Fruit fly (Drosophila melanogaster) whole organism, embryonic: Measurements from ENCODE around the gene mtsh.
A peak's percentile ranks its signal among the peaks of the same experiment; 100 is the strongest.

Experiments used
- Abd-B ChIP-seq: fragments of 200-800 bp; sonication (Bioruptor generic); optimal IDR thresholded peaks from 2 replicates; lab custom pipeline; 2018; ENCODE audit warnings: missing biosample characterization, mild to moderate bottlenecking, missing genetic modification characterization, moderate library complexity
- Antp ChIP-seq: fragments of 200-800 bp; sonication (Bioruptor generic); optimal IDR thresholded peaks from 3 replicates; lab custom pipeline; 2016; ENCODE audit warnings: missing biosample characterization, missing genetic modification characterization
- CG10366 ChIP-seq: fragments of 200-800 bp; sonication (Bioruptor generic); IDR thresholded peaks from 2 replicates; pipeline ENCODE4 v1.3.6; 2022; ENCODE audit warnings: missing biosample characterization, missing genetic modification characterization
- CG10543 ChIP-seq: fragments of 200-800 bp; sonication (Bioruptor generic); optimal IDR thresholded peaks from 3 replicates; lab custom pipeline; 2017; ENCODE audit warnings: missing biosample characterization, mild to moderate bottlenecking, missing genetic modification characterization, moderate library complexity
- CG11085 ChIP-seq: fragments of 200-800 bp; sonication (Bioruptor generic); IDR thresholded peaks from 2 replicates; pipeline ENCODE4 v1.3.6; 2022; ENCODE audit warnings: missing biosample characterization, missing genetic modification characterization
- CG11093 ChIP-seq: fragments of 200-800 bp; sonication (Bioruptor generic); IDR thresholded peaks from 3 replicates; pipeline ENCODE4 v1.3.6; 2022; ENCODE audit warnings: missing biosample characterization, missing genetic modification characterization
- CG11695 ChIP-seq: fragments of 200-800 bp; sonication (Bioruptor generic); IDR thresholded peaks from 3 replicates; pipeline ENCODE4 v1.3.6; 2022; ENCODE audit warnings: missing biosample characterization, missing genetic modification characterization
- CG11696 ChIP-seq: fragments of 200-800 bp; sonication (Bioruptor generic); IDR thresholded peaks from 2 replicates; pipeline ENCODE4 v1.3.6; 2022; ENCODE audit warnings: missing biosample characterization, missing genetic modification characterization
- CG11723 ChIP-seq: fragments of 200-800 bp; sonication (Bioruptor generic); optimal IDR thresholded peaks from 2 replicates; lab custom pipeline; 2017; ENCODE audit warnings: missing biosample characterization, mild to moderate bottlenecking, missing genetic modification characterization
- CG13296 ChIP-seq: fragments of 200-800 bp; sonication (Bioruptor generic); optimal IDR thresholded peaks from 3 replicates; lab custom pipeline; 2018; ENCODE audit warnings: missing biosample characterization, mild to moderate bottlenecking, missing genetic modification characterization
- CG17912 ChIP-seq: fragments of 200-800 bp; sonication (Bioruptor generic); optimal IDR thresholded peaks from 2 replicates; lab custom pipeline; 2018; ENCODE audit warnings: missing biosample characterization, mild to moderate bottlenecking, missing genetic modification characterization
- CG1832 ChIP-seq: fragments of 200-800 bp; sonication (Bioruptor generic); optimal IDR thresholded peaks from 2 replicates; lab custom pipeline; 2017; ENCODE audit warnings: missing biosample characterization, mild to moderate bottlenecking, missing genetic modification characterization, inconsistent platforms
- CG33557 ChIP-seq: fragments of 200-800 bp; sonication (Bioruptor generic); optimal IDR thresholded peaks from 2 replicates; lab custom pipeline; 2019; ENCODE audit warnings: missing biosample characterization, mild to moderate bottlenecking, missing genetic modification characterization, moderate library complexity
- CG4404 ChIP-seq: fragments of 200-800 bp; sonication (Bioruptor generic); IDR thresholded peaks from 2 replicates; pipeline ENCODE4 v1.3.6; 2022; ENCODE audit warnings: missing biosample characterization, missing genetic modification characterization
- CG7271 ChIP-seq: fragments of 200-800 bp; sonication (Bioruptor generic); optimal IDR thresholded peaks from 2 replicates; lab custom pipeline; 2018; ENCODE audit warnings: missing biosample characterization, mild to moderate bottlenecking, missing genetic modification characterization, moderate library complexity
- CG7839 ChIP-seq: fragments of 200-800 bp; sonication (Bioruptor generic); optimal IDR thresholded peaks from 3 replicates; lab custom pipeline; 2018; ENCODE audit warnings: missing biosample characterization, mild to moderate bottlenecking, missing genetic modification characterization, moderate library complexity
- CG8290 ChIP-seq, 3 experiments: fragments of 200-800 bp; sonication (Bioruptor generic); optimal IDR thresholded peaks; 2 replicates each; lab custom pipeline; 2016 to 2019; ENCODE audit warnings: missing biosample characterization in 3 of 3, missing genetic modification characterization in 3 of 3, mild to moderate bottlenecking in 2 of 3, moderate library complexity in 1 of 3
- CG8765 ChIP-seq: fragments of 200-800 bp; sonication (Bioruptor generic); IDR thresholded peaks from 2 replicates; pipeline ENCODE4 v1.3.6; 2022; ENCODE audit warnings: missing biosample characterization, missing genetic modification characterization
- CG9727 ChIP-seq: fragments of 200-800 bp; sonication (Bioruptor generic); optimal IDR thresholded peaks from 3 replicates; lab custom pipeline; 2017; ENCODE audit warnings: missing biosample characterization, mild to moderate bottlenecking, missing genetic modification characterization
- D19B ChIP-seq: fragments of 200-800 bp; sonication (Bioruptor generic); optimal IDR thresholded peaks from 2 replicates; lab custom pipeline; 2017; ENCODE audit warnings: missing biosample characterization, mild to moderate bottlenecking, missing genetic modification characterization
- Dad ChIP-seq: fragments of 200-800 bp; sonication (Bioruptor generic); optimal IDR thresholded peaks from 3 replicates; lab custom pipeline; 2016; ENCODE audit warnings: missing biosample characterization, missing genetic modification characterization
- Dref ChIP-seq: fragments of 200-800 bp; sonication (Bioruptor generic); IDR thresholded peaks from 2 replicates; pipeline ENCODE4 v1.3.6; 2022; ENCODE audit warnings: missing biosample characterization, missing genetic modification characterization
- Eip74EF ChIP-seq, 2 experiments: fragments of 200-800 bp in 1 of 2; fragments of >200 bp in 1 of 2; sonication (Bioruptor generic) in 1 of 2; optimal IDR thresholded peaks; 2 replicates each; lab custom pipeline; 2017 to 2019; ENCODE audit warnings: missing biosample characterization in 2 of 2, missing genetic modification characterization in 2 of 2, mild to moderate bottlenecking in 1 of 2, moderate library complexity in 1 of 2
- Ets97D ChIP-seq: fragments of 200-800 bp; sonication (Bioruptor generic); optimal IDR thresholded peaks from 3 replicates; lab custom pipeline; 2016; ENCODE audit warnings: missing biosample characterization, missing genetic modification characterization
- Fer3 ChIP-seq: fragments of 200-800 bp; sonication (Bioruptor generic); optimal IDR thresholded peaks from 2 replicates; lab custom pipeline; 2018; ENCODE audit warnings: missing biosample characterization, mild to moderate bottlenecking, missing genetic modification characterization, moderate library complexity
- Kr ChIP-seq: fragments of 200-800 bp; sonication (Bioruptor generic); optimal IDR thresholded peaks from 2 replicates; lab custom pipeline; 2017; ENCODE audit warnings: missing biosample characterization, mild to moderate bottlenecking, missing genetic modification characterization
- Lhr ChIP-seq: fragments of 200-800 bp; sonication (Bioruptor generic); optimal IDR thresholded peaks from 3 replicates; lab custom pipeline; 2017; ENCODE audit warnings: mild to moderate bottlenecking, missing biosample characterization, missing genetic modification reagents, missing genetic modification characterization
- Lpt ChIP-seq: fragments of >200 bp; optimal IDR thresholded peaks from 2 replicates; lab custom pipeline; 2018; ENCODE audit warnings: missing biosample characterization, missing genetic modification characterization
- Med ChIP-seq: fragments of 200-800 bp; sonication (Bioruptor generic); peaks from one replicate; lab custom pipeline; 2016; ENCODE audit warnings: missing biosample characterization, missing genetic modification characterization, mild to moderate bottlenecking, inconsistent platforms, moderate library complexity
- NC2β ChIP-seq: fragments of 200-800 bp; sonication (Bioruptor generic); optimal IDR thresholded peaks from 2 replicates; lab custom pipeline; 2016; ENCODE audit warnings: missing biosample characterization, missing genetic modification characterization
- Spps ChIP-seq: fragments of 200-800 bp; sonication (Bioruptor generic); optimal IDR thresholded peaks from 2 replicates; lab custom pipeline; 2018; ENCODE audit warnings: missing biosample characterization, mild to moderate bottlenecking, missing genetic modification characterization
- Xbp1 ChIP-seq: fragments of 200-800 bp; sonication (Bioruptor generic); optimal IDR thresholded peaks from 3 replicates; lab custom pipeline; 2016; ENCODE audit warnings: missing biosample characterization, mild to moderate bottlenecking, missing genetic modification characterization
- az2 ChIP-seq: fragments of 200-800 bp; sonication (Bioruptor generic); optimal IDR thresholded peaks from 3 replicates; lab custom pipeline; 2016; ENCODE audit warnings: missing biosample characterization, missing genetic modification characterization
- bowl ChIP-seq: fragments of 200-800 bp; sonication (Bioruptor generic); IDR thresholded peaks from 2 replicates; pipeline ENCODE4 v1.3.6; 2022; ENCODE audit warnings: missing biosample characterization, missing genetic modification characterization
- caup ChIP-seq: fragments of 200-800 bp; sonication (Bioruptor generic); optimal IDR thresholded peaks from 3 replicates; lab custom pipeline; 2017; ENCODE audit warnings: missing biosample characterization, mild to moderate bottlenecking, missing genetic modification characterization, moderate library complexity; ENCODE audit not compliant: severe bottlenecking
- cwo ChIP-seq: fragments of 200-800 bp; sonication (Bioruptor generic); optimal IDR thresholded peaks from 3 replicates; lab custom pipeline; 2017; ENCODE audit warnings: missing biosample characterization, missing genetic modification characterization, mild to moderate bottlenecking, moderate library complexity, missing genetic modification reagents
- dimm ChIP-seq: fragments of 200-800 bp; sonication (Bioruptor generic); IDR thresholded peaks from 2 replicates; pipeline ENCODE4 v1.3.6; 2022; ENCODE audit warnings: missing biosample characterization, missing genetic modification characterization
- gfzf ChIP-seq: fragments of 200-800 bp; sonication (Bioruptor generic); optimal IDR thresholded peaks from 2 replicates; lab custom pipeline; 2016; ENCODE audit warnings: missing biosample characterization, mild to moderate bottlenecking, missing genetic modification characterization, moderate library complexity
- odd ChIP-seq: fragments of 200-800 bp; sonication (Bioruptor generic); optimal IDR thresholded peaks from 2 replicates; lab custom pipeline; 2017; ENCODE audit warnings: missing biosample characterization, mild to moderate bottlenecking, missing genetic modification characterization
- onecut ChIP-seq: fragments of 200-800 bp; sonication (Bioruptor generic); IDR thresholded peaks from 2 replicates; pipeline ENCODE4 v1.3.6; 2022; ENCODE audit warnings: missing biosample characterization, missing genetic modification characterization
- peb ChIP-seq: fragments of 200-800 bp; sonication (Bioruptor generic); IDR thresholded peaks from 2 replicates; pipeline ENCODE4 v1.3.6; 2022; ENCODE audit warnings: missing biosample characterization, missing genetic modification characterization
- pnt ChIP-seq: fragments of 200-800 bp; sonication (Bioruptor generic); optimal IDR thresholded peaks from 3 replicates; lab custom pipeline; 2016; ENCODE audit warnings: missing biosample characterization, missing genetic modification characterization
- pros ChIP-seq: fragments of 200-800 bp; sonication (Bioruptor generic); optimal IDR thresholded peaks from 3 replicates; lab custom pipeline; 2019; ENCODE audit warnings: missing biosample characterization, mild to moderate bottlenecking, missing genetic modification characterization, moderate library complexity
- sd ChIP-seq: fragments of 200-800 bp; sonication (Bioruptor generic); optimal IDR thresholded peaks from 3 replicates; lab custom pipeline; 2018; ENCODE audit warnings: missing biosample characterization, mild to moderate bottlenecking, missing genetic modification characterization, moderate library complexity
- sim ChIP-seq: fragments of 200-800 bp; sonication (Bioruptor generic); IDR thresholded peaks from 2 replicates; pipeline ENCODE4 v1.3.6; 2022; ENCODE audit warnings: missing biosample characterization, missing genetic modification characterization
- stc ChIP-seq: fragments of 200-800 bp; sonication (Bioruptor generic); IDR thresholded peaks from 2 replicates; pipeline ENCODE4 v1.3.6; 2022; ENCODE audit warnings: missing biosample characterization, missing genetic modification characterization
- trh ChIP-seq: fragments of 200-800 bp; sonication (Bioruptor generic); optimal IDR thresholded peaks from 2 replicates; lab custom pipeline; 2016; ENCODE audit warnings: missing biosample characterization, missing genetic modification characterization
- zen2 ChIP-seq: fragments of 200-800 bp; sonication (Bioruptor generic); IDR thresholded peaks from 3 replicates; pipeline ENCODE4 v1.3.6; 2022; ENCODE audit warnings: missing biosample characterization, missing genetic modification characterization; ENCODE audit not compliant: partially characterized antibody
- zfh2 ChIP-seq: fragments of 200-800 bp; sonication (Bioruptor generic); optimal IDR thresholded peaks from 2 replicates; lab custom pipeline; 2016; ENCODE audit warnings: missing biosample characterization, missing genetic modification characterization

Gene mtsh

dm6 chr2L:8277561-8278201 is 42.0 kb downstream of the mtsh start (continued):
- TF ChIP-seq sd (peak; percentile 87), Dref (GFP tag; lab: Robert Waterston, UW) (no peak), CG7839 (tag; lab: Kevin White, UChicago) (peak; percentile 98), az2 (GFP tag; lab: Kevin White, UChicago) (peak; percentile 99), CG4404 (peak; percentile 98), pros (GFP tag; lab: Kevin White, UChicago) (peak; percentile 78), CG17912 (GFP tag; lab: Kevin White, UChicago) (peak; percentile 84), CG11695 (peak; percentile 99), dimm (GFP tag; lab: Robert Waterston, UW) (peak; percentile 97), odd (peak; percentile 96), Lhr (GFP tag; lab: Kevin White, UChicago) (peak; percentile 94), D19B (peak; percentile 77), CG8290 (GFP tag; optimal IDR thresholded peaks at IDR 0.05; lab: Kevin White, UChicago) (peak; percentile 99), CG8290 (tag; optimal IDR thresholded peaks at IDR 0.05; lab: Kevin White, UChicago) (peak; percentile 40 to 92), zfh2 (peak; percentile 67), pnt (GFP tag; lab: Kevin White, UChicago) (peak; percentile 85), peb (GFP tag; lab: Robert Waterston, UW) (peak; percentile 98), Abd-B (peak; percentile 93), Fer3 (tag; lab: Kevin White, UChicago) (peak; percentile 96), CG10543 (GFP tag; lab: Kevin White, UChicago) (peak; percentile 67), CG7271 (tag; lab: Kevin White, UChicago) (peak; percentile 92), cwo (peak; percentile 93), caup (peak; percentile 94), Dad (peak; percentile 89), bowl (GFP tag; lab: Robert Waterston, UW) (peak; percentile 98), Ets97D (peak; percentile 83), CG10366 (peak; percentile 98), gfzf (GFP tag; lab: Kevin White, UChicago) (no peak), CG33557 (GFP tag; lab: Kevin White, UChicago) (peak; percentile 98), Lpt (GFP tag; lab: Kevin White, UChicago) (no peak), Antp (GFP tag; lab: Kevin White, UChicago) (peak; percentile 58), sim (GFP tag; lab: Robert Waterston, UW) (peak; percentile 99), CG8765 (GFP tag; lab: Robert Waterston, UW) (peak; percentile 96), CG11085 (GFP tag; lab: Robert Waterston, UW) (peak; percentile 93), Xbp1 (peak; percentile 98), CG11696 (GFP tag; lab: Robert Waterston, UW) (peak; percentile 96), CG9727 (GFP tag; lab: Kevin White, UChicago) (peak; percentile 99), stc (GFP tag; lab: Robert Waterston, UW) (peak; percentile 99), NC2β (GFP tag; lab: Kevin White, UChicago) (peak; percentile 94), onecut (GFP tag; lab: Robert Waterston, UW) (peak; percentile 96), CG1832 (GFP tag; lab: Kevin White, UChicago) (no peak), zen2 (GFP tag; lab: Robert Waterston, UW) (no peak), CG11723 (peak; percentile 96), trh (GFP tag; lab: Kevin White, UChicago) (peak; percentile 98), Spps (tag; lab: Kevin White, UChicago) (peak; percentile 99), Med (peak; percentile 98), Eip74EF (GFP tag; optimal IDR thresholded peaks at IDR 0.05; lab: Kevin White, UChicago) (peak in 1 of 2 experiments; percentile 95), CG11093 (GFP tag; lab: Robert Waterston, UW) (peak; percentile 97), CG13296 (GFP tag; lab: Kevin White, UChicago) (peak; percentile 97), Kr (GFP tag; lab: Kevin White, UChicago) (peak; percentile 77)
